Worm (Caenorhabditis elegans): Measurements from ENCODE around the gene lin-39.

The lin-39 gene

DNA sequence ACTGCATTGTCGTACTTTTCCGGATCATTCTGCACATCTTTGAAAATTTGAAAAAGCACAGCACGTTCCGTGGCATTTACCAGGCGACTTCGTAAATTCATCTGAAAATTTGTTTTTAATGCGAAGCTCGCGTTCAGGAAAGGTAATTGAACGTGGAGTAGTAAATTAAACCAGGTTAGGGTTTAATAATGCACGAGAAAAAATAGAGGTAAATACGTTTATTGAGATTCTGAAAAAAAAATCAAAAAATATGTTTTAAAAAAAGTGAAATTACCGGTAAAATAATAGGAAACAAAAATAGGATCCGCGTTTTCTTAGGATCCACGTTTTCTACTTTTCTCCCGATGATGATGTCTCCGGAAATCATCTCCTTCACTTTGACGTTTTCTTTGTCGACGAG, 18.0 kb downstream of the lin-39 start, which contains the start of gene clk-2:
Gene clk-2 (minus strand): TSS at position 101 of the 400 bp plus-strand sequence.
- TF ChIP-seq scrt-1 (GFP tag; IDR thresholded peaks at IDR 0.05) (no peak), ets-7 (tag; optimal IDR thresholded peaks at IDR 0.05) (no peak), pes-1 (GFP tag; IDR thresholded peaks at IDR 0.05) (no peak), B0310.2 (tag; optimal IDR thresholded peaks at IDR 0.05) (no peak)

DNA sequence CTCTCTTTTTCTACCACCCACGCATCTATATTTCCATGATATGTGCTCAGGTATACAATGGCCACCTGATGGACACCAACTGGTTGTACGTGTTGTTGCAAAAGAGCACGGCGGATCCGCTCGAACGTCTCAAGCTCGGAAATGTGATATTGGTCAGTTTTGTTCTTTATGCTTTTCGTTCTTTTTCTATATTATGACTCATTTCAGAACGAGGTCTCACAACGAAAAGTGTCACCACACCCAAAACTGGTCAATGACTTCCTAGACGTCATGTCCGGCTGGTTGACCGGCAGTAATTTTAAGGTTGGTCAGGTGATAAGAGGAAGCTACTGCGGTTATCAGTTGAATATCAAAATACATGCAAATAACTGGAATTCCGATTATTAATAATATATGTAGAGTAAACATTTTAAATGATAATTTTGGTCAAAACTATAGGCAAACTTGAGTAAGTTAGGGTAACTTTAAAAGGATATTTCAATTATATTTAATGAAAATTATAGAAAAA, 28.2 kb downstream of the lin-39 start, which contains the start of gene cls-1:
Gene cls-1 (plus strand): TSS at position 51 of the 508 bp plus-strand sequence.
- no peak for TF ChIP-seq ama-1 (optimal IDR thresholded peaks at IDR 0.05)
- no peak for TF ChIP-seq ets-7 (tag; optimal IDR thresholded peaks at IDR 0.05)
- no peak for TF ChIP-seq scrt-1 (GFP tag; IDR thresholded peaks at IDR 0.05)
- no peak for TF ChIP-seq ceh-36 (tag; optimal IDR thresholded peaks at IDR 0.05)
- TF ChIP-seq tbx-37 (GFP tag; conservative IDR thresholded peaks at IDR 0.05), result no peak
- TF ChIP-seq B0310.2 (tag; optimal IDR thresholded peaks at IDR 0.05), result no peak
- no peak for TF ChIP-seq ceh-13 (GFP tag; optimal IDR thresholded peaks at IDR 0.05)
- no peak for TF ChIP-seq hmg-4 (GFP tag; optimal IDR thresholded peaks at IDR 0.05)
- TF ChIP-seq tbx-11 (GFP tag; IDR thresholded peaks at IDR 0.05), result no peak
- TF ChIP-seq flt-1 (GFP tag; IDR thresholded peaks at IDR 0.05), result no peak
- TF ChIP-seq hnd-1 (tag; optimal IDR thresholded peaks at IDR 0.05), result no peak
- no peak for TF ChIP-seq pes-1 (GFP tag; IDR thresholded peaks at IDR 0.05)
- no peak for TF ChIP-seq tra-4 (tag; optimal IDR thresholded peaks at IDR 0.05)
- no peak for TF ChIP-seq hmbx-1 (tag; optimal IDR thresholded peaks at IDR 0.05)
- no peak for TF ChIP-seq F13C5.2 (tag; optimal IDR thresholded peaks at IDR 0.05)
- no peak for TF ChIP-seq aly-1 (tag; optimal IDR thresholded peaks at IDR 0.05)
- TF ChIP-seq sea-1 (GFP tag; conservative IDR thresholded peaks at IDR 0.05), result no peak

ce11 chrIII:7506983-7507382, 29.4 kb downstream of the lin-39 start:
- TF ChIP-seq sea-1 (GFP tag; conservative IDR thresholded peaks at IDR 0.05), result no peak

- no peak for TF ChIP-seq tbx-11 (GFP tag; IDR thresholded peaks at IDR 0.05)
- TF ChIP-seq hmg-4 (GFP tag; optimal IDR thresholded peaks at IDR 0.05), result no peak
- TF ChIP-seq F13C5.2 (tag; optimal IDR thresholded peaks at IDR 0.05), result peak; percentile 51
Observed at ce11 chrIII:7499421-7499902, 37.0 kb downstream of the lin-39 start, which contains the start of the genes C07H6.9 and sap-140. Gene C07H6.9, minus strand, starts transcription at chrIII:7499471. Gene sap-140, plus strand, starts transcription at chrIII:7499738.

DNA sequence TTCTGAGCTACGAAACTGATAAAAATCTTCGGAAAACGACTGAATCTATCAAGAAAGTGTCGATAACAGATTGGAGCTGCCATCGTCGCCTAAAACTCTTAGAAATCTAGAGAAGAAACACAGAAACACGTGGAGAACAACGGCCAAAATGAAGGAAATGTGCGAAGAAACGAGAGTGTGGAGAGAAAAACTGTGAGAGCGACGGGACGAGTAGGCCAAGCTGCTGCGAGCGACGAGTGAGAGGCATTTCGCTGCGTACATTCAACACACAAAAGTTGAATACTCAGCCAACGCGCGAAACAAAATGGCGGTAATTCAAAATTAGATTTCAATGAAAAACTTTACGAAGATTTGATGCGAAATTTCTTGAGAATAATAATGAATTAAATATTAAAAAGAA, 38.1 kb downstream of the lin-39 start:
- TF ChIP-seq ets-7 (tag; optimal IDR thresholded peaks at IDR 0.05) (no peak), hnd-1 (tag; optimal IDR thresholded peaks at IDR 0.05) (no peak), hmg-4 (GFP tag; optimal IDR thresholded peaks at IDR 0.05) (peak; percentile 62), pes-1 (GFP tag; IDR thresholded peaks at IDR 0.05) (0 out of 2 replicates have a peak, but pooled peaks have one; percentile 35), tra-4 (tag; optimal IDR thresholded peaks at IDR 0.05) (no peak), B0310.2 (tag; optimal IDR thresholded peaks at IDR 0.05) (no peak), ceh-13 (GFP tag; optimal IDR thresholded peaks at IDR 0.05) (no peak), tbx-11 (GFP tag; IDR thresholded peaks at IDR 0.05) (no peak), ama-1 (optimal IDR thresholded peaks at IDR 0.05) (no peak), ceh-36 (tag; optimal IDR thresholded peaks at IDR 0.05) (no peak), sea-1 (GFP tag; conservative IDR thresholded peaks at IDR 0.05) (no peak), scrt-1 (GFP tag; IDR thresholded peaks at IDR 0.05) (no peak), F13C5.2 (tag; optimal IDR thresholded peaks at IDR 0.05) (peak; percentile 75)

DNA sequence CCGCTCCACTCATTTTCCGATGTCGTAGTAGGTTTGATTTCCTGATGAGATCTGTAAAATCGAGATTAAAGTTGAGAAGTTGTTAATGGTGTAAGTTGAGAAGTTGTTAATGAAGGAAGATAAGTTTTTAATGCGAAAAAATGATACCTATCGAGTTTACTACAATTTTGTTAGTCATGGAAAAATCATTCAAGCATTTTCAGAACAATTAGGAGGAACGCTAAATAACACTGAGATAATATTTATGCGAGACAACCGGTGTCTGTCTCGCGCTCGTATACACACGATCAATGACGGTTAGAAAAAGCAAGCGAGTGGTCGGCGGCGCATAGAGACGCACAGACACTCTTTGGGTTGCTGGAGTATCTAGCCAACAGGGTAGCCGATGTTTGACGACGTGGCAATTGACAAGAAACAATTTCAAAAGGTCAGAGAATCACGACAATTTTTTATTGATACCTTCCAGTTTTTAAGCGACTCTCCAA, 38.6 kb downstream of the lin-39 start, which contains the start of gene cgh-1:
Gene cgh-1 (minus strand): TSS at position 51 of the 485 bp plus-strand sequence.
- no peak for TF ChIP-seq F13C5.2 (tag; optimal IDR thresholded peaks at IDR 0.05)
- TF ChIP-seq flt-1 (GFP tag; IDR thresholded peaks at IDR 0.05), result no peak
- no peak for TF ChIP-seq scrt-1 (GFP tag; IDR thresholded peaks at IDR 0.05)
- no peak for TF ChIP-seq ama-1 (optimal IDR thresholded peaks at IDR 0.05)
- TF ChIP-seq tbx-11 (GFP tag; IDR thresholded peaks at IDR 0.05), result no peak
- no peak for TF ChIP-seq ets-7 (tag; optimal IDR thresholded peaks at IDR 0.05)
- TF ChIP-seq sea-1 (GFP tag; conservative IDR thresholded peaks at IDR 0.05), result no peak
- TF ChIP-seq ceh-13 (GFP tag; optimal IDR thresholded peaks at IDR 0.05), result no peak
- no peak for TF ChIP-seq hnd-1 (tag; optimal IDR thresholded peaks at IDR 0.05)
- TF ChIP-seq B0310.2 (tag; optimal IDR thresholded peaks at IDR 0.05), result no peak
- TF ChIP-seq pes-1 (GFP tag; IDR thresholded peaks at IDR 0.05), result no peak

DNA sequence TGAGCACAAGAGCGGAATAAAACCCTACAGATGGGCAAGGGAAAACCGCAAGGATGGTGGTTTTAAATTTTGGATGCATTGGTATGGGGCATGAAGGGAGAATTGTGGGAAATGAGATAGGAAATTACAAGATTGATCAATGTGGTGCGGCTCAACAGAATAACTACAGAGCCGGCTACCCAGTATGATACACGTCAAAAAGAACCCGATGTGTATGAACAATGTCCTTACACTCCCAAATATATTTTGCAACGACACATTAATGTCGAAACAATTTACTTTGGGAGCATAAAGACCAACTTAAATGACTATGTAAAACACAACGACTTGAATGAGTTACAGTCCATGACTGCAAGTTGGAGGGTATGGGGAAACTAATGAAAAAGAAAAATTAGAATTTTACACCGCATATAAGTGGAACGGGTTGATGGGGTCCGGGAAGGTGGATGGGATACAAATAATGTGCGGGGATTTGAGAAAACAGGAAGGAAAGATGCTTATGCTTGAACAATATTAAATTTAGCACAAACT, 40.8 kb downstream of the lin-39 start:
- no peak for TF ChIP-seq ets-7 (tag; optimal IDR thresholded peaks at IDR 0.05)
- no peak for TF ChIP-seq tra-4 (tag; optimal IDR thresholded peaks at IDR 0.05)
- no peak for TF ChIP-seq ceh-13 (GFP tag; optimal IDR thresholded peaks at IDR 0.05)
- no peak for TF ChIP-seq aly-1 (tag; optimal IDR thresholded peaks at IDR 0.05)
- TF ChIP-seq tbx-11 (GFP tag; IDR thresholded peaks at IDR 0.05), result no peak

ce11 chrIII:7494850-7495314, 41.5 kb downstream of the lin-39 start:
- TF ChIP-seq tra-4 (tag; optimal IDR thresholded peaks at IDR 0.05) (no peak), aly-1 (tag; optimal IDR thresholded peaks at IDR 0.05) (no peak), pes-1 (GFP tag; IDR thresholded peaks at IDR 0.05) (no peak), ets-7 (tag; optimal IDR thresholded peaks at IDR 0.05) (no peak), ama-1 (optimal IDR thresholded peaks at IDR 0.05) (no peak), ceh-36 (tag; optimal IDR thresholded peaks at IDR 0.05) (no peak), hmbx-1 (tag; optimal IDR thresholded peaks at IDR 0.05) (no peak), tbx-37 (GFP tag; conservative IDR thresholded peaks at IDR 0.05) (no peak), scrt-1 (GFP tag; IDR thresholded peaks at IDR 0.05) (no peak), flt-1 (GFP tag; IDR thresholded peaks at IDR 0.05) (no peak), tbx-11 (GFP tag; IDR thresholded peaks at IDR 0.05) (no peak), B0310.2 (tag; optimal IDR thresholded peaks at IDR 0.05) (no peak), F13C5.2 (tag; optimal IDR thresholded peaks at IDR 0.05) (no peak), hnd-1 (tag; optimal IDR thresholded peaks at IDR 0.05) (no peak), sea-1 (GFP tag; conservative IDR thresholded peaks at IDR 0.05) (no peak), ceh-13 (GFP tag; optimal IDR thresholded peaks at IDR 0.05) (no peak), hmg-4 (GFP tag; optimal IDR thresholded peaks at IDR 0.05) (no peak)

All from whole organism, early embryonic.